Fruit fly (Drosophila melanogaster): ENCODE results near the gene CG13877.

CG13877 gene

DNA sequence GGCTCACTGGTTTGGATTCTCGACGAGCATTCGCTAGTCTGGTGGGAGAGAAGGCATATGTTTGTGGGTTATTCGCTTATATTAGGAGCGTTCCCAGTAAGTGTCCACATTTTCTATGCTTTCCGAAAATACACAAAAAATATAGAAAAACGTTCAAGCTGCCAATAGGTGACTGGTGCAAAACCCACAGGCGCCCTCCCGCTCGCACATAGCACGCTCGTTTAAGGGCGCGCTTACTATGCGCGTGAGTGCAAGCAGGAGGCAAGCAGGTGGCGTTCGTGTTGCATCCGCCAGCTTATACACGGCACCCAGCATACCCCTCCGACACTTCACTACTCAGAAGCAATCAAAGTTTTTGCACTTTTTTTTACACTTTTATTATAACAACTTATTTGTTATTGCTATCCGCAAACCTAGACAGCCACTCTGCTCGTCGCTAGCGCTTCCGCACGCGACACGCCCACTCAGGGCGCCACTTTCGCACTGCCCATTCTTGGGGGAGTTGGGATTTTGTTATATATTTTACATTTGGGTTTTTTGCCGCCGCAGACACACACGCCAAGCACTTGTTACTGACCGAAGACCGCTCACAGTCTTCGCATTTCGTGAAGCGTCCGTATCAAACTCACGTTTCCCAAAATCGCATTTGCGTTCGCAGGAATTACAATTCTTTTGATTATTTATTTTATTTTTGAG is 18.7 kb upstream of the CG13877 start (continued):
- TF ChIP-seq scrt (GFP tag; optimal IDR thresholded peaks at IDR 0.05) (no peak), Ets65A (GFP tag) (peak; percentile 52), CG2199 (GFP tag; IDR thresholded peaks at IDR 0.05) (peak; percentile 84; the same call in 1 of the 3 replicates), Trl (optimal IDR thresholded peaks at IDR 0.05) (no peak), Trl (GFP tag; optimal IDR thresholded peaks at IDR 0.05) (peak; percentile 36), Eip74EF (GFP tag; optimal IDR thresholded peaks at IDR 0.05) (no peak), C15 (GFP tag; IDR thresholded peaks at IDR 0.05) (no peak), CrebB (tag; optimal IDR thresholded peaks at IDR 0.05) (no peak), CG17829 (tag; optimal IDR thresholded peaks at IDR 0.05) (peak; percentile 25), CG31388 (GFP tag; optimal IDR thresholded peaks at IDR 0.05) (no peak), CG1603 (tag; optimal IDR thresholded peaks at IDR 0.05) (no peak), pzg (GFP tag; optimal IDR thresholded peaks at IDR 0.05) (peak; percentile 56), zen2 (GFP tag; IDR thresholded peaks at IDR 0.05; ENCODE audit: partially characterized antibody) (peak; percentile 41; the same call in 1 of the 3 replicates), CG6791 (GFP tag; IDR thresholded peaks at IDR 0.05; ENCODE audit: partially characterized antibody) (peak; percentile 4; the same call in 2 of the 3 replicates), wdn (GFP tag; IDR thresholded peaks at IDR 0.05) (peak; percentile 43; the same call in 1 of the 2 replicates), seq (GFP tag; IDR thresholded peaks at IDR 0.05) (0 out of 2 replicates have a peak, but pooled peaks have one; percentile 32), fu2 (GFP tag; optimal IDR thresholded peaks at IDR 0.05) (peak; percentile 32), CG8478 (optimal IDR thresholded peaks at IDR 0.05) (peak; percentile 91), BEAF-32 (GFP tag; optimal IDR thresholded peaks at IDR 0.05) (no peak), CG43689 (GFP tag; IDR thresholded peaks at IDR 0.05) (no peak), CG1024 (GFP tag; IDR thresholded peaks at IDR 0.05) (peak; percentile 46; the same call in 1 of the 2 replicates), Dref (GFP tag; IDR thresholded peaks at IDR 0.05) (peak; percentile 54), CG11560 (tag; IDR thresholded peaks at IDR 0.05) (peak; percentile 5; the same call in 2 of the 3 replicates), E2f1 (GFP tag; IDR thresholded peaks at IDR 0.05) (peak; percentile 57; the same call in 1 of the 2 replicates), z (GFP tag; IDR thresholded peaks at IDR 0.05) (peak; percentile 25; the same call in 1 of the 3 replicates), CG34422 (GFP tag; IDR thresholded peaks at IDR 0.05) (peak; percentile 98), CG12299 (tag; optimal IDR thresholded peaks at IDR 0.05) (peak; percentile 13), ro (GFP tag; IDR thresholded peaks at IDR 0.05) (no peak), nmo (GFP tag; optimal IDR thresholded peaks at IDR 0.05) (peak; percentile 61), CG13894 (tag; optimal IDR thresholded peaks at IDR 0.05) (no peak), CG8388 (GFP tag; optimal IDR thresholded peaks at IDR 0.05) (no peak), kah (GFP tag; optimal IDR thresholded peaks at IDR 0.05) (peak; percentile 83), CG7987 (GFP tag; optimal IDR thresholded peaks at IDR 0.05) (peak; percentile 13), Pdp1 (GFP tag; optimal IDR thresholded peaks at IDR 0.05) (no peak), pho (GFP tag; optimal IDR thresholded peaks at IDR 0.05) (peak; percentile 2), tgo (GFP tag; IDR thresholded peaks at IDR 0.05) (peak; percentile 52; the same call in 2 of the 3 replicates), CG11456 (GFP tag; IDR thresholded peaks at IDR 0.05) (peak; percentile 53; the same call in 1 of the 3 replicates), Asciz (GFP tag; optimal IDR thresholded peaks at IDR 0.05) (no peak), CG4404 (GFP tag; IDR thresholded peaks at IDR 0.05) (peak; percentile 17; the same call in 1 of the 2 replicates), ken (GFP tag; IDR thresholded peaks at IDR 0.05) (peak; percentile 67; the same call in 2 of the 3 replicates), kni (GFP tag; optimal IDR thresholded peaks at IDR 0.05) (peak; percentile 13), CG10431 (GFP tag; optimal IDR thresholded peaks at IDR 0.05) (peak; percentile 42), CG1529 (GFP tag; optimal IDR thresholded peaks at IDR 0.05) (no peak), bowl (GFP tag; IDR thresholded peaks at IDR 0.05) (no peak), ATbp (GFP tag; optimal IDR thresholded peaks at IDR 0.05) (peak; percentile 24), CG14860 (GFP tag; IDR thresholded peaks at IDR 0.05; ENCODE audit: partially characterized antibody) (no peak; the same call in 2 of the 3 replicates), CG18764 (GFP tag; optimal IDR thresholded peaks at IDR 0.05) (no peak), Hsf (GFP tag; optimal IDR thresholded peaks at IDR 0.05) (peak; percentile 11), Drgx (GFP tag; IDR thresholded peaks at IDR 0.05) (0 out of 2 replicates have a peak, but pooled peaks have one; percentile 19)
